Fruit fly (Drosophila melanogaster) whole organism, embryonic: Measurements from ENCODE around the gene CG14100.

ENCODE experiments used
- Abd-B ChIP-seq: fragments of 200-800 bp; sonication (Bioruptor generic); optimal IDR thresholded peaks from 2 replicates; lab custom pipeline; 2018; ENCODE audit warnings: missing biosample characterization, mild to moderate bottlenecking, missing genetic modification characterization, moderate library complexity
- Bgb ChIP-seq: fragments of 200-800 bp; sonication (Bioruptor generic); IDR thresholded peaks from 2 replicates; pipeline ENCODE4 v1.3.6; 2022; ENCODE audit warnings: missing biosample characterization, missing genetic modification characterization; ENCODE audit not compliant: partially characterized antibody
- CG10147 ChIP-seq: fragments of 200-800 bp; sonication (Bioruptor generic); optimal IDR thresholded peaks from 2 replicates; lab custom pipeline; 2019; ENCODE audit warnings: missing biosample characterization, mild to moderate bottlenecking, missing genetic modification characterization, moderate library complexity
- CG10462 ChIP-seq: fragments of 200-800 bp; sonication (Bioruptor generic); optimal IDR thresholded peaks from 2 replicates; lab custom pipeline; 2016; ENCODE audit warnings: missing biosample characterization, missing genetic modification characterization
- CG11560 ChIP-seq: fragments of 200-800 bp; sonication (Bioruptor generic); IDR thresholded peaks from 3 replicates; pipeline ENCODE4 v1.3.6; 2022; ENCODE audit warnings: missing biosample characterization, missing genetic modification characterization
- CG12155 ChIP-seq: fragments of 200-800 bp; sonication (Bioruptor generic); optimal IDR thresholded peaks from 3 replicates; lab custom pipeline; 2016; ENCODE audit warnings: missing biosample characterization, missing genetic modification characterization
- CG12744 ChIP-seq: fragments of 200-800 bp; sonication (Bioruptor generic); optimal IDR thresholded peaks from 2 replicates; lab custom pipeline; 2016; ENCODE audit warnings: missing biosample characterization, missing genetic modification characterization
- CG13287 ChIP-seq: fragments of 200-800 bp; sonication (Bioruptor generic); IDR thresholded peaks from 2 replicates; pipeline ENCODE4 v1.3.6; 2022; ENCODE audit warnings: missing biosample characterization, missing genetic modification characterization; ENCODE audit not compliant: partially characterized antibody
- CG15269 ChIP-seq: fragments of 200-800 bp; sonication (Bioruptor generic); optimal IDR thresholded peaks from 2 replicates; lab custom pipeline; 2018; ENCODE audit warnings: missing biosample characterization, mild to moderate bottlenecking, missing genetic modification characterization, moderate library complexity
- CG15479 ChIP-seq: fragments of 200-800 bp; sonication (Bioruptor generic); optimal IDR thresholded peaks from 3 replicates; lab custom pipeline; 2019; ENCODE audit warnings: missing biosample characterization, mild to moderate bottlenecking, missing genetic modification characterization, moderate library complexity
- CG2120 ChIP-seq: fragments of 200-800 bp; sonication (Bioruptor generic); optimal IDR thresholded peaks from 3 replicates; lab custom pipeline; 2016; ENCODE audit warnings: missing biosample characterization, missing genetic modification characterization
- CG3407 ChIP-seq: fragments of 200-800 bp; sonication (Bioruptor generic); optimal IDR thresholded peaks from 2 replicates; lab custom pipeline; 2018; ENCODE audit warnings: missing biosample characterization, mild to moderate bottlenecking, missing genetic modification characterization
- CG34376 ChIP-seq: fragments of 200-800 bp; sonication (Bioruptor generic); optimal IDR thresholded peaks from 2 replicates; lab custom pipeline; 2018; ENCODE audit warnings: missing biosample characterization, mild to moderate bottlenecking, missing genetic modification characterization
- CG3838 ChIP-seq: fragments of 200-800 bp; sonication (Bioruptor generic); optimal IDR thresholded peaks from 3 replicates; lab custom pipeline; 2016; ENCODE audit warnings: missing biosample characterization, missing genetic modification characterization
- CG4282 ChIP-seq: fragments of 200-800 bp; sonication (Bioruptor generic); optimal IDR thresholded peaks from 2 replicates; lab custom pipeline; 2016; ENCODE audit warnings: missing biosample characterization, missing genetic modification characterization
- CG7786 ChIP-seq: fragments of 200-800 bp; sonication (Bioruptor generic); optimal IDR thresholded peaks from 2 replicates; lab custom pipeline; 2016; ENCODE audit warnings: missing biosample characterization, missing genetic modification characterization
- D19A ChIP-seq: fragments of 200-800 bp; optimal IDR thresholded peaks from 3 replicates; lab custom pipeline; 2019; ENCODE audit warnings: missing biosample characterization, mild to moderate bottlenecking, missing genetic modification characterization, moderate library complexity
- D19B ChIP-seq: fragments of 200-800 bp; sonication (Bioruptor generic); optimal IDR thresholded peaks from 2 replicates; lab custom pipeline; 2017; ENCODE audit warnings: missing biosample characterization, mild to moderate bottlenecking, missing genetic modification characterization
- Deaf1 ChIP-seq: fragments of 200-800 bp; optimal IDR thresholded peaks from 3 replicates; lab custom pipeline; 2019; ENCODE audit warnings: missing biosample characterization, mild to moderate bottlenecking, missing genetic modification characterization, moderate library complexity
- Eip74EF ChIP-seq, 2 experiments: fragments of 200-800 bp in 1 of 2; fragments of >200 bp in 1 of 2; sonication (Bioruptor generic) in 1 of 2; optimal IDR thresholded peaks; 2 replicates each; lab custom pipeline; 2017 to 2019; ENCODE audit warnings: missing biosample characterization in 2 of 2, missing genetic modification characterization in 2 of 2, mild to moderate bottlenecking in 1 of 2, moderate library complexity in 1 of 2
- Ets97D ChIP-seq: fragments of 200-800 bp; sonication (Bioruptor generic); optimal IDR thresholded peaks from 3 replicates; lab custom pipeline; 2016; ENCODE audit warnings: missing biosample characterization, missing genetic modification characterization
- H15 ChIP-seq: fragments of 200-800 bp; sonication (Bioruptor generic); IDR thresholded peaks from 3 replicates; pipeline ENCODE4 v1.3.6; 2022; ENCODE audit warnings: missing biosample characterization, missing genetic modification characterization
- HLH3B ChIP-seq: fragments of 200-800 bp; sonication (Bioruptor generic); IDR thresholded peaks from 2 replicates; pipeline ENCODE4 v1.3.6; 2022; ENCODE audit warnings: missing biosample characterization, missing genetic modification characterization
- Jarid2 ChIP-seq: fragments of 200-800 bp; sonication (Bioruptor generic); optimal IDR thresholded peaks from 3 replicates; lab custom pipeline; 2017; ENCODE audit warnings: mild to moderate bottlenecking, missing biosample characterization, missing genetic modification reagents, missing genetic modification characterization
- Lhr ChIP-seq: fragments of 200-800 bp; sonication (Bioruptor generic); optimal IDR thresholded peaks from 3 replicates; lab custom pipeline; 2017; ENCODE audit warnings: mild to moderate bottlenecking, missing biosample characterization, missing genetic modification reagents, missing genetic modification characterization
- MTF-1 ChIP-seq: fragments of 200-800 bp; sonication (Bioruptor generic); optimal IDR thresholded peaks from 2 replicates; lab custom pipeline; 2018; ENCODE audit warnings: missing biosample characterization, mild to moderate bottlenecking, missing genetic modification characterization, borderline replicate concordance
- Nf-YC ChIP-seq: fragments of 200-800 bp; optimal IDR thresholded peaks from 3 replicates; lab custom pipeline; 2019; ENCODE audit warnings: missing biosample characterization, mild to moderate bottlenecking, missing genetic modification characterization, moderate library complexity
- NfI ChIP-seq: fragments of 200-800 bp; sonication (Bioruptor generic); optimal IDR thresholded peaks from 3 replicates; lab custom pipeline; 2018; ENCODE audit warnings: missing biosample characterization, mild to moderate bottlenecking, missing genetic modification characterization, moderate library complexity
- TFAM ChIP-seq: fragments of 200-800 bp; sonication (Bioruptor generic); optimal IDR thresholded peaks from 2 replicates; lab custom pipeline; 2017; ENCODE audit warnings: missing biosample characterization, missing genetic modification characterization, inconsistent platforms
- Tbp ChIP-seq: fragments of >200 bp; optimal IDR thresholded peaks from 2 replicates; lab custom pipeline; 2018; ENCODE audit warnings: missing biosample characterization, missing genetic modification characterization
- Usf ChIP-seq: fragments of 200-800 bp; sonication (Bioruptor generic); optimal IDR thresholded peaks from 2 replicates; lab custom pipeline; 2017; ENCODE audit warnings: missing genotype, missing biosample characterization, missing genetic modification characterization
- cwo ChIP-seq: fragments of 200-800 bp; sonication (Bioruptor generic); optimal IDR thresholded peaks from 3 replicates; lab custom pipeline; 2017; ENCODE audit warnings: missing biosample characterization, missing genetic modification characterization, mild to moderate bottlenecking, moderate library complexity, missing genetic modification reagents
- gcm ChIP-seq: fragments of 200-800 bp; sonication (Bioruptor generic); optimal IDR thresholded peaks from 2 replicates; lab custom pipeline; 2019; ENCODE audit warnings: missing biosample characterization, mild to moderate bottlenecking, missing genetic modification characterization, moderate library complexity
- grn ChIP-seq: fragments of 200-800 bp; sonication (Bioruptor generic); optimal IDR thresholded peaks from 3 replicates; lab custom pipeline; 2017; ENCODE audit warnings: missing biosample characterization, missing genetic modification characterization
- ham ChIP-seq: fragments of 200-800 bp; sonication (Bioruptor generic); IDR thresholded peaks from 2 replicates; pipeline ENCODE4 v1.3.6; 2022; ENCODE audit warnings: missing biosample characterization, missing genetic modification characterization
- her ChIP-seq: fragments of 200-800 bp; sonication (Bioruptor generic); optimal IDR thresholded peaks from 2 replicates; lab custom pipeline; 2016; ENCODE audit warnings: missing biosample characterization, missing genetic modification characterization
- jigr1 ChIP-seq: fragments of 200-800 bp; sonication (Bioruptor generic); IDR thresholded peaks from 3 replicates; pipeline ENCODE4 v1.3.6; 2022; ENCODE audit warnings: missing biosample characterization, missing genetic modification characterization
- klu ChIP-seq: fragments of 200-800 bp; sonication (Bioruptor generic); IDR thresholded peaks from 2 replicates; pipeline ENCODE4 v1.3.6; 2022; ENCODE audit warnings: missing biosample characterization, missing genetic modification characterization
- pfk ChIP-seq: fragments of 200-800 bp; sonication (Bioruptor generic); optimal IDR thresholded peaks from 2 replicates; lab custom pipeline; 2018; ENCODE audit warnings: missing biosample characterization, mild to moderate bottlenecking, missing genetic modification characterization, moderate library complexity
- pros ChIP-seq: fragments of 200-800 bp; sonication (Bioruptor generic); optimal IDR thresholded peaks from 3 replicates; lab custom pipeline; 2019; ENCODE audit warnings: missing biosample characterization, mild to moderate bottlenecking, missing genetic modification characterization, moderate library complexity
- sc ChIP-seq, 3 experiments: fragments of >200 bp in 2 of 3; fragments of 200-800 bp in 1 of 3; sonication (Bioruptor generic) in 1 of 3; optimal IDR thresholded peaks; 2 replicates in 2 of 3; 3 replicates in 1 of 3; lab custom pipeline; 2017; ENCODE audit warnings: mild to moderate bottlenecking in 1 of 3, missing biosample characterization in 1 of 3, missing genetic modification characterization in 1 of 3, missing genetic modification reagents in 1 of 3
- sens-2 ChIP-seq: fragments of 200-800 bp; sonication (Bioruptor generic); IDR thresholded peaks from 2 replicates; pipeline ENCODE4 v1.3.6; 2022; ENCODE audit warnings: missing biosample characterization, missing genetic modification characterization
- ssp ChIP-seq: fragments of 200-800 bp; sonication (Bioruptor generic); IDR thresholded peaks from 2 replicates; pipeline ENCODE4 v1.3.6; 2022; ENCODE audit warnings: missing biosample characterization, missing genetic modification characterization
- stwl ChIP-seq: fragments of 200-800 bp; sonication (Bioruptor generic); optimal IDR thresholded peaks from 3 replicates; lab custom pipeline; 2018; ENCODE audit warnings: missing biosample characterization, mild to moderate bottlenecking, missing genetic modification characterization, moderate library complexity
- tgo ChIP-seq: fragments of 200-800 bp; sonication (Bioruptor generic); IDR thresholded peaks from 3 replicates; pipeline ENCODE4 v1.3.6; 2022; ENCODE audit warnings: missing biosample characterization, missing genetic modification characterization
- tin ChIP-seq: fragments of 200-800 bp; sonication (Bioruptor generic); optimal IDR thresholded peaks from 3 replicates; lab custom pipeline; 2016; ENCODE audit warnings: missing biosample characterization, missing genetic modification characterization
- toy ChIP-seq: fragments of 200-800 bp; sonication (Bioruptor generic); IDR thresholded peaks from 2 replicates; pipeline ENCODE4 v1.3.6; 2022; ENCODE audit warnings: missing biosample characterization, missing genetic modification characterization
- tup ChIP-seq: fragments of 200-800 bp; sonication (Bioruptor generic); optimal IDR thresholded peaks from 2 replicates; lab custom pipeline; 2016; ENCODE audit warnings: missing biosample characterization, mild to moderate bottlenecking, missing genetic modification characterization, moderate library complexity
- usp ChIP-seq: fragments of >200 bp; optimal IDR thresholded peaks from 2 replicates; lab custom pipeline; 2017; ENCODE audit warnings: missing biosample characterization, missing genetic modification characterization

Gene CG14100

dm6 chr3L:19560695-19561246, 29.6 kb downstream of the CG14100 start (continued):
- TF ChIP-seq CG15269 (tag; lab: Kevin White, UChicago), result peak; percentile 96
- peak; percentile 61 for TF ChIP-seq pfk (GFP tag; lab: Kevin White, UChicago)
- peak; percentile 89; the same call in 1 of the 2 replicates for TF ChIP-seq toy (GFP tag; lab: Robert Waterston, UW)
- peak; percentile 70 for TF ChIP-seq TFAM
- peak; percentile 95 for TF ChIP-seq gcm (GFP tag; lab: Kevin White, UChicago)
- peak; percentile 91 for TF ChIP-seq D19A
- peak; percentile 91 for TF ChIP-seq klu (GFP tag; lab: Robert Waterston, UW)
- TF ChIP-seq Usf (GFP tag; lab: Kevin White, UChicago), result peak; percentile 92
- TF ChIP-seq CG3407 (GFP tag; lab: Kevin White, UChicago), result peak; percentile 89
- peak; percentile 96 for TF ChIP-seq sens-2 (GFP tag; lab: Robert Waterston, UW)
- TF ChIP-seq tup (GFP tag; lab: Kevin White, UChicago), result peak; percentile 87
- peak; percentile 69 for TF ChIP-seq Jarid2 (GFP tag; lab: Kevin White, UChicago)
- peak; percentile 94 for TF ChIP-seq MTF-1 (GFP tag; lab: Kevin White, UChicago)
- TF ChIP-seq tgo, result peak; percentile 93
- TF ChIP-seq CG4282 (GFP tag; lab: Kevin White, UChicago), result peak; percentile 80
- no peak for TF ChIP-seq Tbp
- peak; percentile 77 for TF ChIP-seq D19B
- peak; percentile 91 for TF ChIP-seq CG3838
- TF ChIP-seq HLH3B, result peak; percentile 93
- TF ChIP-seq jigr1, result peak; percentile 85; the same call in 2 of the 3 replicates
- peak; percentile 92 for TF ChIP-seq Lhr (GFP tag; lab: Kevin White, UChicago)
- no peak for TF ChIP-seq CG13287 (GFP tag; lab: Robert Waterston, UW)
- 0 out of 2 replicates have a peak, but pooled peaks have one; percentile 68 for TF ChIP-seq ham (GFP tag; lab: Robert Waterston, UW)
- peak; percentile 83 for TF ChIP-seq cwo (GFP tag; lab: Kevin White, UChicago)
- peak; percentile 94 for TF ChIP-seq CG10147 (GFP tag; lab: Kevin White, UChicago)
- peak; percentile 95 for TF ChIP-seq Abd-B
- no peak; the same call in none of the 3 replicates for TF ChIP-seq CG11560 (tag; lab: Robert Waterston, UW)
- TF ChIP-seq Deaf1 (tag; lab: Kevin White, UChicago), result peak; percentile 74
- TF ChIP-seq tin (GFP tag; lab: Kevin White, UChicago), result peak; percentile 97
- peak; percentile 89 for TF ChIP-seq CG7786 (GFP tag; lab: Kevin White, UChicago)
- TF ChIP-seq CG12744 (GFP tag; lab: Kevin White, UChicago), result peak; percentile 90
- peak; percentile 85 for TF ChIP-seq CG34376 (GFP tag; lab: Kevin White, UChicago)
- TF ChIP-seq pros (GFP tag; lab: Kevin White, UChicago), result peak; percentile 40
- peak; percentile 81 for TF ChIP-seq her (GFP tag; lab: Kevin White, UChicago)
- TF ChIP-seq stwl (tag; lab: Kevin White, UChicago), result peak; percentile 71
- peak; percentile 68 for TF ChIP-seq grn (GFP tag; lab: Kevin White, UChicago)
- peak; percentile 96 for TF ChIP-seq CG15479 (GFP tag; lab: Kevin White, UChicago)
- peak; percentile 92 for TF ChIP-seq CG10462 (GFP tag; lab: Kevin White, UChicago)
- TF ChIP-seq ssp (GFP tag; lab: Robert Waterston, UW), result peak; percentile 87
- TF ChIP-seq Nf-YC (tag; lab: Kevin White, UChicago), result peak; percentile 83
- peak in 1 of 2 experiments; percentile 92 for TF ChIP-seq Eip74EF (GFP tag; optimal IDR thresholded peaks at IDR 0.05; lab: Kevin White, UChicago)
- TF ChIP-seq H15 (GFP tag; lab: Robert Waterston, UW), result peak; percentile 94
- no peak for TF ChIP-seq Bgb (GFP tag; lab: Robert Waterston, UW)
- TF ChIP-seq CG12155 (GFP tag; lab: Kevin White, UChicago), result peak; percentile 93
- no peak for TF ChIP-seq usp
- TF ChIP-seq Ets97D, result peak; percentile 63
- peak; percentile 93 for TF ChIP-seq NfI (GFP tag; lab: Kevin White, UChicago)
- TF ChIP-seq CG2120 (GFP tag; lab: Kevin White, UChicago), result peak; percentile 95
- TF ChIP-seq sc (optimal IDR thresholded peaks at IDR 0.05; lab: Kevin White, UChicago), result no peak
- peak; percentile 94 for TF ChIP-seq sc (GFP tag; optimal IDR thresholded peaks at IDR 0.05; lab: Kevin White, UChicago)
